Fruit fly (Drosophila melanogaster): ENCODE results near the gene CG15020.

dm6 chr3L:4381529-4381928, 39.9 kb upstream of the CG15020 start, which contains the start of gene CG32240:
- no peak for TF ChIP-seq twi (tag; optimal IDR thresholded peaks at IDR 0.05)
- TF ChIP-seq ase (GFP tag; IDR thresholded peaks at IDR 0.05): no peak
- no peak for TF ChIP-seq CHES-1-like (GFP tag; optimal IDR thresholded peaks at IDR 0.05)
- TF ChIP-seq Sry-δ (GFP tag; optimal IDR thresholded peaks at IDR 0.05): no peak
- no peak for TF ChIP-seq CG1603 (tag; optimal IDR thresholded peaks at IDR 0.05)
- TF ChIP-seq CG17186 (GFP tag; optimal IDR thresholded peaks at IDR 0.05): no peak
- no peak for TF ChIP-seq MESR4 (GFP tag; optimal IDR thresholded peaks at IDR 0.05)
- TF ChIP-seq Dll (GFP tag; IDR thresholded peaks at IDR 0.05; ENCODE audit: partially characterized antibody): no peak
- TF ChIP-seq ara (GFP tag; IDR thresholded peaks at IDR 0.05): no peak
- TF ChIP-seq CG14965 (GFP tag; optimal IDR thresholded peaks at IDR 0.05; ENCODE audit: borderline replicate concordance): no peak
- no peak for TF ChIP-seq z (GFP tag; IDR thresholded peaks at IDR 0.05)
- TF ChIP-seq pzg (GFP tag; optimal IDR thresholded peaks at IDR 0.05): no peak
- no peak for TF ChIP-seq HLH4C (GFP tag; IDR thresholded peaks at IDR 0.05; ENCODE audit: partially characterized antibody)

Measured in whole organism, embryonic.